Fruit fly (Drosophila melanogaster): ENCODE data around the gene dop.

Gene dop

dm6 chr3L:15619626-15620247 lies 53.9 kb downstream of the dop start, which contains the start of gene Phs (continued):
- no peak for TF ChIP-seq wor (GFP tag; IDR thresholded peaks at IDR 0.05)
- TF ChIP-seq Med (GFP tag) = peak; percentile 99
- no peak for TF ChIP-seq sc (optimal IDR thresholded peaks at IDR 0.05)
- TF ChIP-seq sc (GFP tag; optimal IDR thresholded peaks at IDR 0.05) = peak; percentile 36
- peak; percentile 44 for TF ChIP-seq yki (optimal IDR thresholded peaks at IDR 0.05)
- no peak for TF ChIP-seq CG15696 (tag; optimal IDR thresholded peaks at IDR 0.05)
- TF ChIP-seq ftz-f1 (GFP tag; optimal IDR thresholded peaks at IDR 0.05) = peak; percentile 73
- peak; percentile 87 for TF ChIP-seq Xrp1 (GFP tag; IDR thresholded peaks at IDR 0.05)
- peak; percentile 88 for TF ChIP-seq caup (GFP tag; optimal IDR thresholded peaks at IDR 0.05; ENCODE audit: severe bottlenecking)
- TF ChIP-seq CG11723 (GFP tag; optimal IDR thresholded peaks at IDR 0.05) = peak; percentile 64
- TF ChIP-seq Atf-2 (GFP tag; optimal IDR thresholded peaks at IDR 0.05) = peak; percentile 73
- TF ChIP-seq croc (GFP tag; conservative IDR thresholded peaks at IDR 0.05) = peak; percentile 54
- peak; percentile 70 for TF ChIP-seq org-1 (GFP tag; optimal IDR thresholded peaks at IDR 0.05)
- TF ChIP-seq pros (GFP tag; optimal IDR thresholded peaks at IDR 0.05) = no peak
- TF ChIP-seq onecut (GFP tag; IDR thresholded peaks at IDR 0.05) = peak; percentile 72
- peak; percentile 88 for TF ChIP-seq CG7987 (GFP tag; optimal IDR thresholded peaks at IDR 0.05)
- TF ChIP-seq hbn (GFP tag; IDR thresholded peaks at IDR 0.05; ENCODE audit: partially characterized antibody) = peak; percentile 38; the same call in 1 of the 2 replicates
- peak; percentile 42 for TF ChIP-seq sd (tag; optimal IDR thresholded peaks at IDR 0.05)
- TF ChIP-seq sna (GFP tag; IDR thresholded peaks at IDR 0.05; ENCODE audit: partially characterized antibody) = peak; percentile 14; the same call in 1 of the 2 replicates
- TF ChIP-seq vvl (GFP tag; IDR thresholded peaks at IDR 0.05) = peak; percentile 88
- TF ChIP-seq Dref (GFP tag; IDR thresholded peaks at IDR 0.05) = peak; percentile 50
- TF ChIP-seq CG15073 (GFP tag; optimal IDR thresholded peaks at IDR 0.05) = no peak
- TF ChIP-seq prd (optimal IDR thresholded peaks at IDR 0.05) = no peak
- peak; percentile 78 for TF ChIP-seq prd (GFP tag; IDR thresholded peaks at IDR 0.05)
- TF ChIP-seq CG6854 (GFP tag; optimal IDR thresholded peaks at IDR 0.05) = peak; percentile 7
- peak; percentile 91 for TF ChIP-seq CG2116 (GFP tag; optimal IDR thresholded peaks at IDR 0.05)
- TF ChIP-seq CG2712 (tag; optimal IDR thresholded peaks at IDR 0.05) = peak; percentile 51
- 0 out of 2 replicates have a peak, but pooled peaks have one; percentile 6 for TF ChIP-seq Nf-YA (GFP tag; IDR thresholded peaks at IDR 0.05)
- TF ChIP-seq CG6272 (GFP tag; IDR thresholded peaks at IDR 0.05) = peak; percentile 54; the same call in 1 of the 2 replicates
- TF ChIP-seq CG10979 (tag; optimal IDR thresholded peaks at IDR 0.05) = peak; percentile 45
- peak; percentile 90 for TF ChIP-seq jumu (GFP tag; optimal IDR thresholded peaks at IDR 0.05)
- TF ChIP-seq CG3726 (GFP tag; IDR thresholded peaks at IDR 0.05) = no peak
- TF ChIP-seq CG31224 (GFP tag; IDR thresholded peaks at IDR 0.05) = no peak
- peak; percentile 62 for TF ChIP-seq al (GFP tag; IDR thresholded peaks at IDR 0.05)
- TF ChIP-seq Myb (GFP tag; optimal IDR thresholded peaks at IDR 0.05) = peak; percentile 91
- peak; percentile 28; the same call in 1 of the 2 replicates for TF ChIP-seq bowl (GFP tag; IDR thresholded peaks at IDR 0.05)
- TF ChIP-seq maf-S (GFP tag; optimal IDR thresholded peaks at IDR 0.05) = peak; percentile 87
- TF ChIP-seq CG7786 (GFP tag; optimal IDR thresholded peaks at IDR 0.05) = peak; percentile 93
- TF ChIP-seq dysf (GFP tag; IDR thresholded peaks at IDR 0.05) = peak; percentile 70
- peak; percentile 59 for TF ChIP-seq bigmax (GFP tag; optimal IDR thresholded peaks at IDR 0.05)
- peak; percentile 79 for TF ChIP-seq Fer1 (GFP tag; optimal IDR thresholded peaks at IDR 0.05)
- peak; percentile 69 for TF ChIP-seq CG13287 (GFP tag; IDR thresholded peaks at IDR 0.05; ENCODE audit: partially characterized antibody)
- peak; percentile 81 for TF ChIP-seq Xbp1 (GFP tag; optimal IDR thresholded peaks at IDR 0.05)
- peak; percentile 80 for TF ChIP-seq CG10209 (GFP tag; optimal IDR thresholded peaks at IDR 0.05)
- TF ChIP-seq emc (GFP tag; optimal IDR thresholded peaks at IDR 0.05) = peak; percentile 56
- TF ChIP-seq Mrtf (GFP tag; IDR thresholded peaks at IDR 0.05) = peak; percentile 69
- TF ChIP-seq CG2875 (GFP tag; optimal IDR thresholded peaks at IDR 0.05) = peak; percentile 51
- peak; percentile 56 for TF ChIP-seq CG8478 (optimal IDR thresholded peaks at IDR 0.05)
- peak; percentile 78 for TF ChIP-seq btn (GFP tag; optimal IDR thresholded peaks at IDR 0.05)
- peak; percentile 35 for TF ChIP-seq CG15601 (tag; optimal IDR thresholded peaks at IDR 0.05)
- peak; percentile 66 for TF ChIP-seq lmd (GFP tag; IDR thresholded peaks at IDR 0.05)

All from whole organism, embryonic.